Worm (Caenorhabditis elegans): ENCODE measurements around the gene rnp-4.

ce11 chrIII:4398463-4398862 is 7.6 kb upstream of the rnp-4 start, which contains the start of gene R07E5.6:
- TF ChIP-seq unc-62 (GFP tag; optimal IDR thresholded peaks at IDR 0.05) (no peak), nhr-11 (tag; optimal IDR thresholded peaks at IDR 0.05) (no peak), ztf-11 (tag; optimal IDR thresholded peaks at IDR 0.05) (no peak), nhr-28 (tag; optimal IDR thresholded peaks at IDR 0.05) (no peak), nhr-237 (tag; optimal IDR thresholded peaks at IDR 0.05) (no peak), nfya-1 (tag; optimal IDR thresholded peaks at IDR 0.05; ENCODE audit: insufficient read depth) (no peak), pha-4 (tag; optimal IDR thresholded peaks at IDR 0.05) (no peak), pqm-1 (tag; optimal IDR thresholded peaks at IDR 0.05) (no peak), snpc-4 (tag; optimal IDR thresholded peaks at IDR 0.05) (no peak), mml-1 (tag; optimal IDR thresholded peaks at IDR 0.05) (no peak), unc-39 (tag; optimal IDR thresholded peaks at IDR 0.05) (no peak)

Data from whole organism, L3 larva.